Worm (Caenorhabditis elegans) whole organism, mixed stage, embryonic: ENCODE measurements around the gene T07D4.2.

Experiments
- M03D4.4 ChIP-seq: sonication (generic microtip); optimal IDR thresholded peaks from 2 replicates; lab custom pipeline; 2017; ENCODE audit warnings: mild to moderate bottlenecking, missing genetic modification characterization, missing compliant biosample characterization
- bed-3 ChIP-seq: fragments of 200-800 bp; sonication (Bioruptor generic); optimal IDR thresholded peaks from 3 replicates; lab custom pipeline; 2018; ENCODE audit warnings: mild to moderate bottlenecking, missing genetic modification characterization, moderate library complexity, missing compliant biosample characterization
- blmp-1 ChIP-seq: fragments of 150-350 bp; optimal IDR thresholded peaks from 2 replicates; lab custom pipeline; 2014; ENCODE audit warnings: missing biosample characterization, missing genetic modification characterization
- ceh-39 ChIP-seq: fragments of 150-350 bp; optimal IDR thresholded peaks from 2 replicates; lab custom pipeline; 2014; ENCODE audit warnings: missing biosample characterization, missing genetic modification characterization
- ceh-43 ChIP-seq: fragments of 200-800 bp; sonication (Bioruptor generic); optimal IDR thresholded peaks from 2 replicates; lab custom pipeline; 2018; ENCODE audit warnings: mild to moderate bottlenecking, missing genetic modification characterization, moderate library complexity, missing compliant biosample characterization
- ceh-83 ChIP-seq: fragments of 200-800 bp; sonication (Bioruptor generic); optimal IDR thresholded peaks from 2 replicates; lab custom pipeline; 2018; ENCODE audit warnings: mild to moderate bottlenecking, missing genetic modification characterization, missing compliant biosample characterization
- ces-1 ChIP-seq: fragments of 150-350 bp; optimal IDR thresholded peaks from 2 replicates; lab custom pipeline; 2014; ENCODE audit warnings: missing biosample characterization, missing genetic modification reagents, missing genetic modification characterization
- drap-1 ChIP-seq: fragments of 200-800 bp; sonication (Bioruptor generic); optimal IDR thresholded peaks from 3 replicates; lab custom pipeline; 2018; ENCODE audit warnings: mild to moderate bottlenecking, missing genetic modification characterization, missing compliant biosample characterization
- elt-1 ChIP-seq: sonication (generic microtip); optimal IDR thresholded peaks from 2 replicates; lab custom pipeline; 2017; ENCODE audit warnings: missing genetic modification characterization, mild to moderate bottlenecking, missing compliant biosample characterization, antibody characterized with exemption, moderate library complexity, borderline replicate concordance; ENCODE audit not compliant: insufficient read depth
- elt-3 ChIP-seq: fragments of 150-350 bp; optimal IDR thresholded peaks from 2 replicates; lab custom pipeline; 2014; ENCODE audit warnings: missing biosample characterization, missing genetic modification characterization
- flh-1 ChIP-seq: fragments of 200-800 bp; sonication (Bioruptor generic); optimal IDR thresholded peaks from 2 replicates; lab custom pipeline; 2018; ENCODE audit warnings: mild to moderate bottlenecking, missing genetic modification characterization, moderate library complexity, missing compliant biosample characterization
- ham-2 ChIP-seq: fragments of 200-800 bp; sonication (Bioruptor generic); optimal IDR thresholded peaks from 2 replicates; lab custom pipeline; 2018; ENCODE audit warnings: mild to moderate bottlenecking, missing genetic modification characterization, missing compliant biosample characterization
- hlh-1 ChIP-seq: fragments of 150-350 bp; optimal IDR thresholded peaks from 2 replicates; lab custom pipeline; 2014; ENCODE audit warnings: missing biosample characterization, missing genetic modification reagents, missing genetic modification characterization
- lin-13 ChIP-seq: fragments of 150-350 bp; optimal IDR thresholded peaks from 2 replicates; lab custom pipeline; 2014; ENCODE audit warnings: missing biosample characterization, missing genetic modification characterization
- lin-32 ChIP-seq: fragments of 200-800 bp; sonication (Bioruptor generic); optimal IDR thresholded peaks from 2 replicates; lab custom pipeline; 2018; ENCODE audit warnings: mild to moderate bottlenecking, missing genetic modification characterization, missing compliant biosample characterization
- lsy-2 ChIP-seq: fragments of 150-350 bp; optimal IDR thresholded peaks from 2 replicates; lab custom pipeline; 2014; ENCODE audit warnings: missing biosample characterization, missing genetic modification characterization
- mab-5 ChIP-seq: fragments of 150-350 bp; optimal IDR thresholded peaks from 2 replicates; lab custom pipeline; 2014; ENCODE audit warnings: missing biosample characterization, missing genetic modification characterization
- mls-2 ChIP-seq: sonication (generic microtip); optimal IDR thresholded peaks from 2 replicates; lab custom pipeline; 2016; ENCODE audit warnings: mild to moderate bottlenecking, missing genetic modification characterization, moderate library complexity, missing compliant biosample characterization
- nhr-12 ChIP-seq: fragments of 150-350 bp; optimal IDR thresholded peaks from 2 replicates; lab custom pipeline; 2014; ENCODE audit warnings: missing biosample characterization, missing genetic modification characterization
- nhr-2 ChIP-seq: fragments of 150-350 bp; optimal IDR thresholded peaks from 2 replicates; lab custom pipeline; 2014; ENCODE audit warnings: missing biosample characterization, missing genetic modification characterization
- nhr-237 ChIP-seq: fragments of 150-350 bp; optimal IDR thresholded peaks from 2 replicates; lab custom pipeline; 2014; ENCODE audit warnings: missing biosample characterization, missing genetic modification characterization
- nhr-76 ChIP-seq: sonication (generic microtip); optimal IDR thresholded peaks from 2 replicates; lab custom pipeline; 2017; ENCODE audit warnings: missing biosample characterization, missing genetic modification characterization
- pha-4 ChIP-seq: fragments of 150-350 bp; optimal IDR thresholded peaks from 2 replicates; lab custom pipeline; 2018; ENCODE audit warnings: missing biosample characterization, missing genetic modification reagents, missing genetic modification characterization
- snpc-4 ChIP-seq: fragments of 150-350 bp; optimal IDR thresholded peaks from 2 replicates; lab custom pipeline; 2014; ENCODE audit warnings: missing biosample characterization, missing genetic modification characterization
- sptf-1 ChIP-seq: sonication (generic microtip); optimal IDR thresholded peaks from 2 replicates; lab custom pipeline; 2017; ENCODE audit warnings: mild to moderate bottlenecking, missing genetic modification characterization, moderate library complexity, missing compliant biosample characterization
- unc-39 ChIP-seq: fragments of 150-350 bp; optimal IDR thresholded peaks from 2 replicates; lab custom pipeline; 2014; ENCODE audit warnings: missing biosample characterization, missing genetic modification characterization
- unc-62 ChIP-seq: fragments of 150-350 bp; optimal IDR thresholded peaks from 2 replicates; lab custom pipeline; 2014; ENCODE audit warnings: missing biosample characterization, missing genetic modification reagents, missing genetic modification characterization
- zip-8 ChIP-seq: fragments of 150-350 bp; optimal IDR thresholded peaks from 2 replicates; lab custom pipeline; 2014; ENCODE audit warnings: missing biosample characterization, missing genetic modification characterization
- ztf-11 ChIP-seq: fragments of 150-350 bp; optimal IDR thresholded peaks from 2 replicates; lab custom pipeline; 2014; ENCODE audit warnings: missing biosample characterization, missing genetic modification characterization

T07D4.2 gene

DNA sequence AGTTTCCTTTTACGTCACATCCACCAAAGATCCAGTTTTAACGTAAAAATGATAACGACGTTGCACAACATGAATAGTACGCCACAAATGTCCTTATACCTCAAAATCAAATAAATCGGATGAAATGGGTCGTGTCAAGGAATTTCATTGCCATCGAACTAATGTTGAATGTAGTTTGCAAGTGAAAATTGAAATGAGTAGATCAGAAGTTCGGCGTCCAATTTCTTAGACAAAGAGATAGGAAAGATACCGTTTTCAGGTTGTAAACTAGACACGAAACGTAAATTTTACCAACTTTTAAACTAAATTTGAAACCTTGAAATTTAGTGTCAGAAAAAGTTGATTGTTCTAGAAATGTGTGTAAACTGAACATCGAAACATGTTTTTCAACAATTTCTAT, 18.9 kb downstream of the T07D4.2 start:
- TF ChIP-seq mls-2 (tag; lab: Kevin White, UChicago) (no peak), drap-1 (no peak), ceh-83 (GFP tag; lab: Kevin White, UChicago) (no peak), blmp-1 (tag; lab: Kevin White, UChicago) (no peak), ceh-43 (no peak), ces-1 (GFP tag; lab: Kevin White, UChicago) (no peak), zip-8 (no peak), nhr-2 (tag; lab: Kevin White, UChicago) (no peak), nhr-237 (tag; lab: Kevin White, UChicago) (no peak)

DNA sequence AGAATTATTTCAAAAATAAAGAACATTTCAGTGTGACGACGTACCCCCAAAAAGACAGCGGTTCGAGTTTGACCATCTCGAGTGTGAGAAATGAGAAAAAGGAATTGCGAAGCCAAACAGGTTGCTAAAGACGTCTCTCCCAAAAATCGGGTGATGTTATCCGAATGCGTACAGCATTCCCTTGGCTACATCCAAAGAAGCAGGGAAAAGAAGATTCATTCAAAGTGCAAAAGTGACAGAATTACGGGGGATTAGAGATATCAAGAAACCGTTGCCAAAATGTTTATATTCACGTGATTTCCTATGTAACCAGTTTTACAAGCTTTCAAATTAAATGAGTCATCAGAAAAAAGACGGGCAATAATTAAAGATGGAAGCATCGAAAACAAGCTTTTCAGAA, 19.8 kb downstream of the T07D4.2 start:
- TF ChIP-seq blmp-1 (tag; lab: Kevin White, UChicago) (no peak), lin-13 (no peak), ham-2 (GFP tag; lab: Kevin White, UChicago) (no peak), ceh-43 (no peak), unc-62 (GFP tag; lab: Kevin White, UChicago) (no peak), elt-1 (tag; lab: Kevin White, UChicago) (no peak)

DNA sequence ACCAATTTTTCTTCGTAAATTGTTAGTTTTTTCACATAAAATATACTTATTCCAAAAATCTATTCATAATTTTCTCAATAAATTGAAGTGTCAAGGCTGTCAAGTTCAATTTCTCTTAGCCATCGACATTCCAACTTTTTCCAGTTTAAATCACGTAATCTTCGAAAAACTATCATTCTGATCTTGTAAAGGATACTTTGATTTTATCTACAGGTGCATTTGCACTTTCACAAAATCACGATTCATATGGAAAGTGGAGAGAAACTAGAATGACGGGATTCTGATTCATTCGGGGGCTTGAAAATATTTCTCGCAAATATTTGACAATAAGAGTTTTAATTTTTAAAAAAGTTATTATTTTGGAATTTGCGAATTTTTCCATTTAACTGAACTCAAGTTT, 20.5 kb downstream of the T07D4.2 start:
- TF ChIP-seq bed-3 (GFP tag; lab: Kevin White, UChicago): no peak
- TF ChIP-seq pha-4 (tag; lab: Kevin White, UChicago): no peak
- no peak for TF ChIP-seq lsy-2 (tag; lab: Kevin White, UChicago)
- no peak for TF ChIP-seq flh-1 (GFP tag; lab: Kevin White, UChicago)

ce11 chrII:8851996-8852587, 21.6 kb downstream of the T07D4.2 start, which contains the start of gene oac-46:
oac-46 (minus strand) TSS chrII:8852096.
- TF ChIP-seq blmp-1 (tag; lab: Kevin White, UChicago) (peak; percentile 44), ztf-11 (tag; lab: Kevin White, UChicago) (no peak)

- TF ChIP-seq nhr-12 (tag; lab: Kevin White, UChicago) (no peak), snpc-4 (tag; lab: Kevin White, UChicago) (no peak), ham-2 (GFP tag; lab: Kevin White, UChicago) (no peak), drap-1 (no peak), nhr-237 (tag; lab: Kevin White, UChicago) (no peak)
Observed at ce11 chrII:8848984-8849383, 24.8 kb downstream of the T07D4.2 start.

DNA sequence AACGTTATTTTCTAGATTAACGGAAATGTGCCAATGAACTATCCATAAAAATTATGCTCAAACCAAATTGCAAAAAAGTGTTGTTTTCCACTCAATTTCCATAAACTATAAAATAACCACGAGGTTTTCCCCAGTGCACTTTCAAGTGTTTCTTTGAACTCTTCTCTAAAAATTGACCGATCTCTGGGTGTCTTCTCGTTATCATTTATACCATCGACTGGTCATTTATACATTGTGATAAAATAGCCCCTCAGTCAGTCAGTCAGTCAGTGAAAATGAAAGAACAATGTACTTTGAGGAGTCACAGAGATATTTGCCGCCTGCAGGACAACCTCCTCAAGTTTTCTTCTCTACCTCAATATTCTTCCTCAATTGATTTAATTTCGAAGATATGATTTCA, 27.8 kb downstream of the T07D4.2 start:
- TF ChIP-seq snpc-4 (tag; lab: Kevin White, UChicago) (no peak), sptf-1 (no peak), elt-3 (tag; lab: Kevin White, UChicago) (no peak), nhr-76 (tag; lab: Kevin White, UChicago) (no peak), bed-3 (GFP tag; lab: Kevin White, UChicago) (no peak), nhr-2 (tag; lab: Kevin White, UChicago) (no peak), nhr-12 (tag; lab: Kevin White, UChicago) (no peak), ceh-39 (tag; lab: Kevin White, UChicago) (no peak), ztf-11 (tag; lab: Kevin White, UChicago) (no peak), mls-2 (tag; lab: Kevin White, UChicago) (no peak), unc-39 (tag; lab: Kevin White, UChicago) (no peak), hlh-1 (tag; lab: Kevin White, UChicago) (no peak), zip-8 (no peak), ham-2 (GFP tag; lab: Kevin White, UChicago) (no peak)

DNA sequence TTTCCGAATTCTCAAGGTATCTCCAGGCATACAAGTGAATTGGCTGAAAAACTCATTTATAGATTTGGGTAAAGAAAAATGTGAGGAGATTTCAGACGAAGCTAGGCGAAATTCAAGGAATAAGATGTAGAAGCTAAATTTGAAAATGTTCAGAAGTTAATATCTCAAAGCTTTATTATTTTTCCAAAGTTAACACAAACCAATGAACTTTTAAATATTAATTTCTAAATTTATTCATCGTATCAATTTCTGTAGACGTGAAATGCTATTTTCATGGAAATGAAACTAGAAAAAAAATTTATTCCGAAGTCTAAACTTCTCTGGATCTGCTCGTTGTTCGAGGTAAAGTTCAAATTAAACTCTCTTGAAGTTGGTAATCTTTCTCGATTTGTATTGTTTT, 28.4 kb downstream of the T07D4.2 start, which contains the start of gene agxt-1:
Gene agxt-1 (plus strand): TSS at position 301 of the 400 bp plus-strand sequence.
- TF ChIP-seq zip-8 (no peak), mab-5 (tag; lab: Kevin White, UChicago) (no peak), nhr-2 (tag; lab: Kevin White, UChicago) (no peak), lin-32 (no peak), M03D4.4 (no peak), pha-4 (tag; lab: Kevin White, UChicago) (no peak), lin-13 (no peak), bed-3 (GFP tag; lab: Kevin White, UChicago) (no peak), elt-3 (tag; lab: Kevin White, UChicago) (no peak)
- TF ChIP-seq, all 35 proteins: peak for 0
